Fruit fly (Drosophila melanogaster): ENCODE measurements around the gene CG10359.

CG10359 gene

DNA sequence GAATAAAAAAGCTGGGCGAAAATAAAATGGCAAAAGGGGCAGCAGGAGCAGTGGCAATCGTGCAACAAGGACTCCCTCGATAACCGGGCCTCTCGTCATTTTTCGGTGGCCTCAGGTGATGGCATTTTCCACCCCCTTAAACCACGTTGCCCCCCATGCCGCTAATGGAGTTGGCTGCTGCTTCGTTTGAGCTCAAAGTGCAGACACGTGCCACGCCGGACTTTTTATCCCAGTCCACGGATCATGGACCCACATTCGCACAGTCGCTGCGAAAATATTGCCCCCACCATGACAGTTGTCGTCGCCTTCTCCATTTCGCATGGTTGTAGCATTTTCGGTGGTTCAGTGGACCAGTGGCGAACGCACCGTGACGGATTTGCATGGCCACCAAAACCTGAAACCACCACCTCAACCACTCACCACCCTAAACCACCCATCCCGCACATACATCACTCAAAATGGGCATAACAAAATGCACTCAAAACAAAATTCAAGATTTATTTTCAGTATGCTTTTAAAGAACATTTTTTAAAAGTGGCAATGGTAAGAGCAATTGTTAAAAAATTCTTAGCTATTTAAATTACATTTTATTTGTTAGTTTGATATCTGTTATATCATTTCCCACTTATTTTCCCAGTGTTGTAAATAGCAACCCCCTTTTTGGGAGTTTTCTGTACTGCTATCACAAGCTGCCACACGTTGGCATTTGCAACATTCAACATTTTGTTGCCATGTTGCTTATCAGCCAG lies 45.1 kb upstream of the CG10359 start (continued):
- peak; percentile 72; the same call in 2 of the 3 replicates for TF ChIP-seq so (GFP tag; IDR thresholded peaks at IDR 0.05)
- TF ChIP-seq PHDP (tag; optimal IDR thresholded peaks at IDR 0.05): peak; percentile 80
- TF ChIP-seq CG4707 (GFP tag; optimal IDR thresholded peaks at IDR 0.05): peak; percentile 50
- TF ChIP-seq CG1832 (GFP tag; optimal IDR thresholded peaks at IDR 0.05): no peak
- peak; percentile 38 for TF ChIP-seq Atf3 (GFP tag; optimal IDR thresholded peaks at IDR 0.05)
- no peak for TF ChIP-seq CG31224 (GFP tag; IDR thresholded peaks at IDR 0.05)
- peak; percentile 13 for TF ChIP-seq odd (GFP tag; optimal IDR thresholded peaks at IDR 0.05)
- TF ChIP-seq CG7928 (GFP tag; optimal IDR thresholded peaks at IDR 0.05): no peak
- TF ChIP-seq dysf (GFP tag; IDR thresholded peaks at IDR 0.05): peak; percentile 79
- peak; percentile 34 for TF ChIP-seq CrebB (tag; optimal IDR thresholded peaks at IDR 0.05)
- TF ChIP-seq CG17186 (GFP tag; optimal IDR thresholded peaks at IDR 0.05): no peak
- no peak for TF ChIP-seq CG31388 (GFP tag; optimal IDR thresholded peaks at IDR 0.05)
- no peak for TF ChIP-seq CG15479 (GFP tag; optimal IDR thresholded peaks at IDR 0.05)
- peak; percentile 24 for TF ChIP-seq CG8359 (GFP tag; optimal IDR thresholded peaks at IDR 0.05; ENCODE audit: borderline replicate concordance)
- TF ChIP-seq CG11723 (GFP tag; optimal IDR thresholded peaks at IDR 0.05): no peak
- TF ChIP-seq CkIIα-i1 (GFP tag; IDR thresholded peaks at IDR 0.05): no peak
- no peak for TF ChIP-seq rib (GFP tag; IDR thresholded peaks at IDR 0.05)
- peak; percentile 71 for TF ChIP-seq sisA (GFP tag; IDR thresholded peaks at IDR 0.05)
- TF ChIP-seq Asciz (GFP tag; optimal IDR thresholded peaks at IDR 0.05): peak; percentile 75
- peak; percentile 5 for TF ChIP-seq trh (GFP tag; optimal IDR thresholded peaks at IDR 0.05)
- no peak for TF ChIP-seq Scr (GFP tag; IDR thresholded peaks at IDR 0.05; ENCODE audit: partially characterized antibody)
- no peak for TF ChIP-seq amos (GFP tag; IDR thresholded peaks at IDR 0.05; ENCODE audit: partially characterized antibody)
- peak; percentile 65; the same call in 1 of the 2 replicates for TF ChIP-seq stc (GFP tag; IDR thresholded peaks at IDR 0.05)
- no peak for TF ChIP-seq CG10565 (GFP tag; optimal IDR thresholded peaks at IDR 0.05)
- peak; percentile 85 for TF ChIP-seq CG12391 (tag; optimal IDR thresholded peaks at IDR 0.05)
- TF ChIP-seq CG8388 (GFP tag; optimal IDR thresholded peaks at IDR 0.05): peak; percentile 77
- peak; percentile 56 for TF ChIP-seq Ada2b (GFP tag; IDR thresholded peaks at IDR 0.05)
- TF ChIP-seq ken (GFP tag; IDR thresholded peaks at IDR 0.05): 0 out of 3 replicates have a peak, but pooled peaks have one; percentile 22
- no peak for TF ChIP-seq CG14965 (GFP tag; optimal IDR thresholded peaks at IDR 0.05; ENCODE audit: borderline replicate concordance)
- TF ChIP-seq CG14667 (GFP tag; IDR thresholded peaks at IDR 0.05): peak; percentile 48
- TF ChIP-seq Drgx (GFP tag; IDR thresholded peaks at IDR 0.05): no peak
- peak; percentile 50 for TF ChIP-seq bcd (GFP tag; optimal IDR thresholded peaks at IDR 0.05)
- peak; percentile 60; the same call in 2 of the 3 replicates for TF ChIP-seq CG7357 (GFP tag; IDR thresholded peaks at IDR 0.05)
- peak; percentile 47 for TF ChIP-seq ttk (GFP tag; IDR thresholded peaks at IDR 0.05)
- peak; percentile 60 for TF ChIP-seq tin (GFP tag; optimal IDR thresholded peaks at IDR 0.05)
- peak; percentile 28 for TF ChIP-seq CG12942 (GFP tag; optimal IDR thresholded peaks at IDR 0.05)
- peak; percentile 58 for TF ChIP-seq Side (GFP tag; optimal IDR thresholded peaks at IDR 0.05)
- TF ChIP-seq ERR (GFP tag; optimal IDR thresholded peaks at IDR 0.05): no peak
- TF ChIP-seq CG17328 (GFP tag; IDR thresholded peaks at IDR 0.05): peak; percentile 79
- no peak for TF ChIP-seq wdn (GFP tag; IDR thresholded peaks at IDR 0.05)
- peak; percentile 85 for TF ChIP-seq seq (GFP tag; IDR thresholded peaks at IDR 0.05)
- peak; percentile 61 for TF ChIP-seq scrt (GFP tag; optimal IDR thresholded peaks at IDR 0.05)
- no peak for TF ChIP-seq NFAT (GFP tag; IDR thresholded peaks at IDR 0.05)
- TF ChIP-seq zen (tag; optimal IDR thresholded peaks at IDR 0.05): peak; percentile 39
- peak; percentile 41 for TF ChIP-seq CG15696 (tag; optimal IDR thresholded peaks at IDR 0.05)
- TF ChIP-seq ato (GFP tag; IDR thresholded peaks at IDR 0.05; ENCODE audit: partially characterized antibody): no peak
- TF ChIP-seq ro (GFP tag; IDR thresholded peaks at IDR 0.05): peak; percentile 23; the same call in 1 of the 2 replicates
- TF ChIP-seq CG13775 (GFP tag; optimal IDR thresholded peaks at IDR 0.05): peak; percentile 48
- TF ChIP-seq CG7839 (tag; optimal IDR thresholded peaks at IDR 0.05): peak; percentile 83
